Worm (Caenorhabditis elegans): Measurements from ENCODE around the gene ncs-4.

ncs-4 gene

DNA sequence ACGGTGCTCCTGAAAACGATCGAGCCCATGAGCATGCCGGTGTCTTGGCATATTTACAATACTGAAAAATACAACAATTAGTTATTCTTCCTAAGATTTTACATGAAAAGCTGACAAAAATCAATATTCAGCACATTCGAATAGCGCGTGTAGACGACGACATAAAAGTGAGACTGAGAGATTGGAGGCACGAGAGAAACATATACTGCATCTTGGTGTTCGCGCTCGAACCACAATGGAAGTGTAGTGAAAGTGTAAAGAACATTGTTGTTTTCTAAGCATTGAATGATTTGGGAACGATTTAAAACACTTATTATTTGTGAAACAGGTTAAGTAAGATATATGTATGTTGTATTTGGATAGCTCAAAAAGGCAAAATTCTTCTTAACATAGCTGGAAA, 39.1 kb downstream of the ncs-4 start, which contains the start of gene F44A6.4:
Gene F44A6.4 (minus strand): TSS at position 67 of the 400 bp plus-strand sequence.
- TF ChIP-seq T22C8.4 (GFP tag; IDR thresholded peaks at IDR 0.05) (0 out of 2 replicates have a peak, but pooled peaks have one; percentile 37), med-1 (GFP tag; optimal IDR thresholded peaks at IDR 0.05; ENCODE audit: insufficient read depth) (no peak)

ce11 chrX:10216344-10216743, 40.0 kb downstream of the ncs-4 start:
- TF ChIP-seq T22C8.4 (GFP tag; IDR thresholded peaks at IDR 0.05) (no peak), tab-1 (GFP tag; IDR thresholded peaks at IDR 0.05) (no peak), flt-1 (GFP tag; IDR thresholded peaks at IDR 0.05) (no peak), ref-1 (GFP tag; conservative IDR thresholded peaks at IDR 0.05) (no peak)

- TF ChIP-seq tab-1 (GFP tag; IDR thresholded peaks at IDR 0.05) (no peak), ztf-29 (GFP tag; IDR thresholded peaks at IDR 0.05) (no peak), cog-1 (tag; optimal IDR thresholded peaks at IDR 0.05) (no peak), flt-1 (GFP tag; IDR thresholded peaks at IDR 0.05) (no peak), med-1 (GFP tag; optimal IDR thresholded peaks at IDR 0.05; ENCODE audit: insufficient read depth) (no peak), ztf-23 (GFP tag; IDR thresholded peaks at IDR 0.05) (no peak), T22C8.4 (GFP tag; IDR thresholded peaks at IDR 0.05) (no peak), klf-2 (GFP tag; conservative IDR thresholded peaks at IDR 0.05) (no peak), ref-1 (GFP tag; conservative IDR thresholded peaks at IDR 0.05) (no peak)
Measured at ce11 chrX:10216857-10217256, 40.5 kb downstream of the ncs-4 start.

DNA sequence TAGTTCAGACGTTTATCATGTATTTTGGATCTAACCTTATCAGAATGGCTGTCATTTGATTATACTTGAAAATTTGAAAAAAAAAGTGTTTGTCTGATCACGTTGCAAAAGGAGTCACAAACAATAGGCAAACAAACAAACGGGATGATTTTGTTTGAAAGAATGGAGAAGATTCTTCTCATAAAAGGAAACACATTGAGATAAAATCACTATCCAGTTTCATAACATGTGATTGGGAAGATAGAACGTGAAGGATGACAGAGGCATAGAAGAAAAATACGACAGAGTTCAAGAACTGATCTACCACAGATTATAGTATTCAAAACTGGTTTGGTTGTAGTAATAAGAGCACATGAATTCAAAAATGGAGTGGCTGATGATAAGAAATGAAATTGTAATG, 42.5 kb downstream of the ncs-4 start, which contains the start of gene F44A6.5:
Gene F44A6.5 (minus strand): TSS at position 151 of the 400 bp plus-strand sequence.
- TF ChIP-seq klf-2 (GFP tag; conservative IDR thresholded peaks at IDR 0.05) (no peak), ztf-29 (GFP tag; IDR thresholded peaks at IDR 0.05) (no peak), ref-1 (GFP tag; conservative IDR thresholded peaks at IDR 0.05) (no peak), flt-1 (GFP tag; IDR thresholded peaks at IDR 0.05) (no peak), tab-1 (GFP tag; IDR thresholded peaks at IDR 0.05) (no peak), med-1 (GFP tag; optimal IDR thresholded peaks at IDR 0.05; ENCODE audit: insufficient read depth) (no peak), cog-1 (tag; optimal IDR thresholded peaks at IDR 0.05) (no peak), ztf-23 (GFP tag; IDR thresholded peaks at IDR 0.05) (no peak), T22C8.4 (GFP tag; IDR thresholded peaks at IDR 0.05) (no peak)

- no peak for TF ChIP-seq flt-1 (GFP tag; IDR thresholded peaks at IDR 0.05)
- TF ChIP-seq ref-1 (GFP tag; conservative IDR thresholded peaks at IDR 0.05), result no peak
- TF ChIP-seq ztf-23 (GFP tag; IDR thresholded peaks at IDR 0.05), result no peak
- no peak for TF ChIP-seq klf-2 (GFP tag; conservative IDR thresholded peaks at IDR 0.05)
- no peak for TF ChIP-seq med-1 (GFP tag; optimal IDR thresholded peaks at IDR 0.05; ENCODE audit: insufficient read depth)
- TF ChIP-seq T22C8.4 (GFP tag; IDR thresholded peaks at IDR 0.05), result no peak
- no peak for TF ChIP-seq ztf-29 (GFP tag; IDR thresholded peaks at IDR 0.05)
- TF ChIP-seq cog-1 (tag; optimal IDR thresholded peaks at IDR 0.05), result no peak
- no peak for TF ChIP-seq tab-1 (GFP tag; IDR thresholded peaks at IDR 0.05)
Measured at ce11 chrX:10219184-10219705, 42.9 kb downstream of the ncs-4 start.

DNA sequence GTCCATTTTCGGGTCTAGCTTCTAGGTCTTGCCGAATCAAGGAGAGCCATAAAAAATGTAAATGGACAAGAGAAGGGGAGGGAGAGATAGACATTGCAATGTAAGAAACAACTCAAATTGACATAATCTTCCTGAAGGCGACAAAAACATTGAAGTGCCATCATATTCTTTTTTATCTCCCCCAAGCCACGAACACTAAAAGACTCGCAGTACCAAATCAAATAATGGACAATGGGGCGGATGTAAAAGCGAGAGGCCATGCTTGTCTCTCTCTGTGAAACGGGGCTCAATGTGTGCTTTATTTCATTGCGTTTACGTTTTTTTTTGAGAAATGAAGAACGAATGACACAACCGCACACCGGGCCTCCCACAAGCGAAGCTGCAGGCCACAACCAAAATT, 49.5 kb downstream of the ncs-4 start:
- TF ChIP-seq cog-1 (tag; optimal IDR thresholded peaks at IDR 0.05) (no peak), T22C8.4 (GFP tag; IDR thresholded peaks at IDR 0.05) (no peak), med-1 (GFP tag; optimal IDR thresholded peaks at IDR 0.05; ENCODE audit: insufficient read depth) (no peak), ztf-29 (GFP tag; IDR thresholded peaks at IDR 0.05) (no peak), flt-1 (GFP tag; IDR thresholded peaks at IDR 0.05) (no peak), tab-1 (GFP tag; IDR thresholded peaks at IDR 0.05) (no peak)

DNA sequence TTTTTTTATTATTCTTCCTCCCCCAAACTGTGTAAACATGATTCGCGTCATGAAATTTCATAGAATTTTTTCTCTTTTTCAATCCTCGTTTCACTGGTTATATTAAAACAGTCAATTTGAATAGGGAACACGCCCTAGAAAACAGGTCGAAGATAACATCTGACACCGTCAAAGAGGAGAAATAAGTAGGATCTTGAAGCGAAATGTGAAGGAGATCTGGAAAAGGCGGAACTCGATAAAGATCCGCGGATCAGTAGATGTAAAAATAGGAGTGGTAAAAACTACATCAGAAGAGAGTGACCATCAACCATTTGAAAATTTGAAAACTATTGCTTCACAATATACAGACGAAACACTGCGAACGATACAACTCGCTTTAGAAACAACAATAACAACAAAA, 50.9 kb downstream of the ncs-4 start:
- no peak for TF ChIP-seq klf-2 (GFP tag; conservative IDR thresholded peaks at IDR 0.05)
- no peak for TF ChIP-seq ztf-29 (GFP tag; IDR thresholded peaks at IDR 0.05)
- no peak for TF ChIP-seq flt-1 (GFP tag; IDR thresholded peaks at IDR 0.05)
- TF ChIP-seq ztf-23 (GFP tag; IDR thresholded peaks at IDR 0.05), result no peak
- no peak for TF ChIP-seq T22C8.4 (GFP tag; IDR thresholded peaks at IDR 0.05)
- no peak for TF ChIP-seq tab-1 (GFP tag; IDR thresholded peaks at IDR 0.05)
- no peak for TF ChIP-seq ref-1 (GFP tag; conservative IDR thresholded peaks at IDR 0.05)
- no peak for TF ChIP-seq med-1 (GFP tag; optimal IDR thresholded peaks at IDR 0.05; ENCODE audit: insufficient read depth)
- no peak for TF ChIP-seq cog-1 (tag; optimal IDR thresholded peaks at IDR 0.05)

DNA sequence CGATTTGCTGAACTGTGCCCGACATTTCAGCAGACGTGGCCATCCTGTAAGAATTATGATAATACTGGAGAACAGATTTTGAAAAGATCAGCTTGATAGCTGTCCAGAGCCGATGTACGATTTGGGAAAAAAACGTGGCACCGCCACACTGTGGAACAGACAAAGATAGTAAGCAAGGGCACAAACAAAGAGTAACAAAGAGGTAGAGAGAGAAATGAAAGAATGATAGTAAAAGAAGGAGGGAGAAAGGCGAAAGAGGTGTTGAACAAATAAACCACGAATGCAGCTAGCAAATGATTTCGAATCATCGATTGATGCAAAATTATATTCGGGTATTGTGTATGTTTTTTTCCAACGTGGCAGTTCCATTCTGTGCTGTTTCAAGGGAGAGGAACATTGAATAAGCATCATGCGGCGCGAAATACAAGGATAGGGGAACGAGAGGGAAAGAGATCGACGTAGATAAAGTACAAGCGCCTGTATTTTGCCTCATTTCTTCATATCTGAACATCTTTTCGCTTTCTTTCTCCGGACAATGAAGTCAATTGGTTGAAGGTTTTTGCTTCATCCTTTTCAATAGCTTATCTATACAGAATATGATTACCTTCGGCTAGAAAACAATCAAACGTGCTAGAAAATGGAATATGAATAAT, 51.9 kb downstream of the ncs-4 start, which contains the start of gene C14H10.3:
Gene C14H10.3 (minus strand): TSS at position 44 of the 653 bp plus-strand sequence.
- TF ChIP-seq ztf-23 (GFP tag; IDR thresholded peaks at IDR 0.05) (no peak), ref-1 (GFP tag; conservative IDR thresholded peaks at IDR 0.05) (no peak), cog-1 (tag; optimal IDR thresholded peaks at IDR 0.05) (no peak), ztf-29 (GFP tag; IDR thresholded peaks at IDR 0.05) (no peak), flt-1 (GFP tag; IDR thresholded peaks at IDR 0.05) (no peak), med-1 (GFP tag; optimal IDR thresholded peaks at IDR 0.05; ENCODE audit: insufficient read depth) (no peak), klf-2 (GFP tag; conservative IDR thresholded peaks at IDR 0.05) (no peak), tab-1 (GFP tag; IDR thresholded peaks at IDR 0.05) (no peak), T22C8.4 (GFP tag; IDR thresholded peaks at IDR 0.05) (no peak)
